Fruit fly (Drosophila melanogaster): ENCODE data around the gene CG10301.

Gene CG10301

DNA sequence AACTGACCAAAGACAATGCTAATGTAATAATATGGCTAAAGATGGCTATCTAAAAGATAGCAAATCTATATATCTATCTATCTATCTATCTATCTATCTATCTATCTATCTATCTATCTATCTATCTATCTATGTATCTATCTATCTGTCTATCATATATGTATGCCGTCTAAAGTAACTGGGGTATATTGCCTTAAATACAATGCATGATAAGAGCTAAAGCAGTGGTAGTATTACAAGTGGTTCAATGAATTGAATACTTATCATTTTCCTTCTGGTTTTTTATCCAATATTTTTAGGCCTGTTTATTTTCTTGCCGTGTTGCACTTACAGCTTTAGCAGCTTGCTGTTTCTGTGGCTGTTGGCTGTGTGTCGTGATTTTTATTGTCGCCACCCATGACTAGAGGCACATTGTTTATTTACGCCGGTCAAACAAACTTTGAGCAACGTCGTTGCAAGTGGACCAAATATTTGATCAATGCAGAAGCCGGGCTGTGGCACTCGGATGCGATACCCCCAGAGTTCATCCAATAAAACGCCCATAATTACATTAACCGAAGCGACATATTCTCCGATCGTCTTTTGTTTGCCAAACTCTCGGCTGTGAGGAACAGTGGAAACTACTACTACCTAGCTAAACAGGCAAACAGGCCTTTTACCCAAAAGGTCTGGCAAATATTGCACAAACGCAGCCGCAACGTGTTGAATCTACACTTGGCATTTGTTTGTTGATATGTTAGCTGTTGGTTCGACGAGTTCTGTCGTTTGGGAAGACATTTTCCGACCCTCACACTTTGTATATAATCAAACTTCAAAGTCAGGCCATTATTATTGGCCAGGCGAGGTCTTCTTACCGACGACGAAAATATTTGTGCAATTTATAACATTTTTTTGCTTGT, 28.0 kb downstream of the CG10301 start:
- TF ChIP-seq svp (GFP tag) (no peak), Hr4 (GFP tag; optimal IDR thresholded peaks at IDR 0.05) (peak; percentile 73), CG3032 (tag; optimal IDR thresholded peaks at IDR 0.05) (peak; percentile 4), Sox14 (GFP tag; optimal IDR thresholded peaks at IDR 0.05) (peak; percentile 11), CG34406 (GFP tag; optimal IDR thresholded peaks at IDR 0.05) (peak; percentile 50), Blimp-1 (GFP tag; optimal IDR thresholded peaks at IDR 0.05) (no peak), salr (GFP tag; optimal IDR thresholded peaks at IDR 0.05) (no peak), ss (GFP tag; optimal IDR thresholded peaks at IDR 0.05) (peak in 1 of 2 experiments; percentile 50), Sox102F (GFP tag; optimal IDR thresholded peaks at IDR 0.05) (no peak), CG15336 (GFP tag; IDR thresholded peaks at IDR 0.05) (peak; percentile 48), pdm3 (GFP tag; optimal IDR thresholded peaks at IDR 0.05) (peak; percentile 16), fd59A (GFP tag; optimal IDR thresholded peaks at IDR 0.05) (no peak), Eip93F (GFP tag; optimal IDR thresholded peaks at IDR 0.05) (no peak), Hr38 (GFP tag; optimal IDR thresholded peaks at IDR 0.05) (no peak), CG16779 (tag; optimal IDR thresholded peaks at IDR 0.05) (no peak), CG11294 (GFP tag; IDR thresholded peaks at IDR 0.05) (no peak), Lpt (GFP tag; optimal IDR thresholded peaks at IDR 0.05) (no peak), Eip75B (GFP tag; optimal IDR thresholded peaks at IDR 0.05) (no peak), Eip78C (GFP tag) (peak; percentile 61), CG7368 (GFP tag; optimal IDR thresholded peaks at IDR 0.05) (no peak), topi (GFP tag; optimal IDR thresholded peaks at IDR 0.05) (no peak), fkh (GFP tag; optimal IDR thresholded peaks at IDR 0.05) (peak; percentile 72), vri (GFP tag; optimal IDR thresholded peaks at IDR 0.05) (no peak), CG9139 (GFP tag; optimal IDR thresholded peaks at IDR 0.05) (peak; percentile 1), eg (GFP tag; IDR thresholded peaks at IDR 0.05) (no peak; the same call in 2 of the 3 replicates), lz (GFP tag; optimal IDR thresholded peaks at IDR 0.05) (no peak), CG10669 (GFP tag; optimal IDR thresholded peaks at IDR 0.05) (peak; percentile 46), Sox15 (GFP tag; optimal IDR thresholded peaks at IDR 0.05) (no peak), CG11902 (GFP tag; optimal IDR thresholded peaks at IDR 0.05) (no peak), Hr39 (GFP tag; optimal IDR thresholded peaks at IDR 0.05) (no peak), CG3919 (GFP tag; optimal IDR thresholded peaks at IDR 0.05) (peak; percentile 17), fd85E (GFP tag; optimal IDR thresholded peaks at IDR 0.05) (no peak), CG6854 (GFP tag; optimal IDR thresholded peaks at IDR 0.05) (no peak), dac (GFP tag; optimal IDR thresholded peaks at IDR 0.05) (peak; percentile 1), CG32006 (GFP tag; optimal IDR thresholded peaks at IDR 0.05) (peak; percentile 81), CG6792 (GFP tag; optimal IDR thresholded peaks at IDR 0.05) (no peak), CG31627 (GFP tag; optimal IDR thresholded peaks at IDR 0.05) (no peak), Smox (GFP tag; optimal IDR thresholded peaks at IDR 0.05) (no peak), Ets96B (tag; optimal IDR thresholded peaks at IDR 0.05) (peak; percentile 28), CG4318 (GFP tag; optimal IDR thresholded peaks at IDR 0.05) (peak; percentile 52), cyc (GFP tag; optimal IDR thresholded peaks at IDR 0.05) (no peak), dsx (GFP tag; optimal IDR thresholded peaks at IDR 0.05; ENCODE audit: poor library complexity, severe bottlenecking) (no peak), achi (GFP tag; optimal IDR thresholded peaks at IDR 0.05) (peak; percentile 55), Ets21C (GFP tag; optimal IDR thresholded peaks at IDR 0.05) (no peak), CG1621 (tag; optimal IDR thresholded peaks at IDR 0.05) (no peak), CG8319 (GFP tag; optimal IDR thresholded peaks at IDR 0.05) (no peak), esn (GFP tag; optimal IDR thresholded peaks at IDR 0.05) (no peak), CG11762 (GFP tag; optimal IDR thresholded peaks at IDR 0.05; ENCODE audit: insufficient read depth) (peak; percentile 12), OdsH (GFP tag; optimal IDR thresholded peaks at IDR 0.05) (peak; percentile 33), net (GFP tag; optimal IDR thresholded peaks at IDR 0.05) (no peak), CG8119 (GFP tag; IDR thresholded peaks at IDR 0.05) (no peak)

Measured in whole organism, prepupa.